Worm (Caenorhabditis elegans) whole organism, L4 larva: Measurements from ENCODE around the gene tnt-3.
A peak's percentile ranks its signal among the peaks of the same experiment; 100 is the strongest.

Source experiments
- F10B5.3 ChIP-seq: sonication (generic microtip); optimal IDR thresholded peaks from 2 replicates; lab custom pipeline; 2016; ENCODE audit warnings: mild to moderate bottlenecking, missing genetic modification characterization, missing compliant biosample characterization
- F26F4.8 ChIP-seq: fragments of 200-800 bp; sonication (Bioruptor generic); conservative IDR thresholded peaks from 2 replicates; pipeline ENCODE4 v1.3.6; 2022; ENCODE audit warnings: missing genetic modification characterization, missing compliant biosample characterization
- F44E2.7 ChIP-seq: fragments of 200-800 bp; sonication (Bioruptor generic); IDR thresholded peaks from 2 replicates; pipeline ENCODE4 v2.1.2; 2022; ENCODE audit warnings: missing genetic modification characterization, missing compliant biosample characterization
- R02D3.7 ChIP-seq: fragments of 150-350 bp; sonication (generic microtip); optimal IDR thresholded peaks from 3 replicates; lab custom pipeline; 2014; ENCODE audit warnings: missing biosample characterization, missing genetic modification characterization
- T26A8.4 ChIP-seq: fragments of 200-800 bp; sonication (Bioruptor generic); IDR thresholded peaks from 2 replicates; pipeline ENCODE4 v1.3.6; 2022; ENCODE audit warnings: missing genetic modification characterization, missing compliant biosample characterization
- Y105C5A.15 ChIP-seq: fragments of 200-800 bp; sonication (Bioruptor generic); IDR thresholded peaks from 2 replicates; pipeline ENCODE4 v1.3.6; 2022; ENCODE audit warnings: missing genetic modification characterization, missing compliant biosample characterization
- Y48G9A.11 ChIP-seq: fragments of 200-800 bp; sonication (Bioruptor generic); IDR thresholded peaks from 2 replicates; pipeline ENCODE4 v1.3.6; 2022; ENCODE audit warnings: missing genetic modification reagents, missing genetic modification characterization, missing compliant biosample characterization
- Y5F2A.4 ChIP-seq: fragments of 200-800 bp; sonication (Bioruptor generic); optimal IDR thresholded peaks from 2 replicates; lab custom pipeline; 2018; ENCODE audit warnings: mild to moderate bottlenecking, missing genetic modification characterization, missing compliant biosample characterization
- aha-1 ChIP-seq: fragments of 150-350 bp; peaks from one replicate; lab custom pipeline; 2014; ENCODE audit warnings: missing biosample characterization, missing genetic modification characterization
- ceh-82 ChIP-seq: sonication (generic microtip); optimal IDR thresholded peaks from 2 replicates; lab custom pipeline; 2017; ENCODE audit warnings: missing biosample characterization, missing genetic modification characterization
- ces-1 ChIP-seq: fragments of 150-350 bp; sonication (generic microtip); optimal IDR thresholded peaks from 4 replicates; lab custom pipeline; 2014; ENCODE audit warnings: missing biosample characterization, missing genetic modification reagents, missing genetic modification characterization
- ctbp-1 ChIP-seq: fragments of 200-800 bp; sonication (Bioruptor generic); IDR thresholded peaks from 2 replicates; pipeline ENCODE4 v1.3.6; 2022; ENCODE audit warnings: missing genetic modification reagents, missing genetic modification characterization, missing compliant biosample characterization
- daf-12 ChIP-seq: fragments of 150-350 bp; optimal IDR thresholded peaks from 2 replicates; lab custom pipeline; 2014; ENCODE audit warnings: missing biosample characterization, missing genetic modification reagents, missing genetic modification characterization
- daf-16 ChIP-seq, 3 experiments: sonication (generic microtip); optimal IDR thresholded peaks; 2 replicates each; lab custom pipeline; 2016 to 2017; ENCODE audit warnings: missing genetic modification characterization in 3 of 3, missing genetic modification reagents in 3 of 3, mild to moderate bottlenecking in 2 of 3, missing compliant biosample characterization in 2 of 3, missing biosample characterization in 1 of 3, moderate library complexity in 1 of 3
- dmd-6 ChIP-seq: fragments of 200-800 bp; sonication (Bioruptor generic); IDR thresholded peaks from 2 replicates; pipeline ENCODE4 v1.3.6; 2022; ENCODE audit warnings: missing genetic modification reagents, missing genetic modification characterization, missing compliant biosample characterization
- dmd-8 ChIP-seq: fragments of 200-800 bp; sonication (Bioruptor generic); IDR thresholded peaks from 2 replicates; pipeline ENCODE4 v1.3.6; 2022; ENCODE audit warnings: missing genetic modification characterization, missing compliant biosample characterization
- dmd-9 ChIP-seq: fragments of 200-800 bp; sonication (Bioruptor generic); IDR thresholded peaks from 2 replicates; pipeline ENCODE4 v1.3.6; 2022; ENCODE audit warnings: missing genetic modification reagents, missing genetic modification characterization, missing compliant biosample characterization
- fkh-10 ChIP-seq: fragments of 150-350 bp; optimal IDR thresholded peaks from 2 replicates; lab custom pipeline; 2014; ENCODE audit warnings: missing biosample characterization, missing genetic modification reagents, missing genetic modification characterization
- hlh-11 ChIP-seq: fragments of 200-800 bp; sonication (Bioruptor generic); optimal IDR thresholded peaks from 2 replicates; lab custom pipeline; 2018; ENCODE audit warnings: mild to moderate bottlenecking, missing genetic modification characterization, missing compliant biosample characterization
- hlh-30 ChIP-seq: sonication (generic microtip); optimal IDR thresholded peaks from 2 replicates; lab custom pipeline; 2017; ENCODE audit warnings: antibody characterized with exemption, mild to moderate bottlenecking, missing genetic modification characterization, missing compliant biosample characterization; ENCODE audit not compliant: insufficient read depth
- lin-1 ChIP-seq: fragments of 200-800 bp; sonication (Bioruptor generic); IDR thresholded peaks from 2 replicates; pipeline ENCODE4 v1.3.6; 2022; ENCODE audit warnings: missing genetic modification reagents, missing genetic modification characterization, missing compliant biosample characterization
- lin-13 ChIP-seq: fragments of 150-350 bp; optimal IDR thresholded peaks from 2 replicates; lab custom pipeline; 2014; ENCODE audit warnings: missing biosample characterization, missing genetic modification reagents, missing genetic modification characterization
- lsy-2 ChIP-seq, 2 experiments: fragments of 150-350 bp in 1 of 2; sonication (generic microtip) in 1 of 2; optimal IDR thresholded peaks; 2 replicates each; lab custom pipeline; 2014 to 2017; ENCODE audit warnings: missing biosample characterization in 2 of 2, missing genetic modification characterization in 2 of 2
- madf-5 ChIP-seq, 2 experiments: fragments of 200-800 bp; sonication (Bioruptor generic); IDR thresholded peaks; 2 replicates each; pipeline ENCODE4 v1.3.6; 2022; ENCODE audit warnings: missing compliant biosample characterization in 2 of 2, missing genetic modification characterization in 2 of 2
- mdl-1 ChIP-seq, 2 experiments: fragments of 150-350 bp in 1 of 2; sonication (generic microtip) in 1 of 2; optimal IDR thresholded peaks; 2 replicates each; lab custom pipeline; 2014 to 2017; ENCODE audit warnings: missing biosample characterization in 2 of 2, missing genetic modification characterization in 2 of 2
- mep-1 ChIP-seq: fragments of 150-350 bp; sonication (generic microtip); optimal IDR thresholded peaks from 3 replicates; lab custom pipeline; 2014; ENCODE audit warnings: missing biosample characterization, missing genetic modification characterization
- nhr-10 ChIP-seq: fragments of 150-350 bp; optimal IDR thresholded peaks from 2 replicates; lab custom pipeline; 2014; ENCODE audit warnings: missing biosample characterization, missing genetic modification characterization
- nhr-102 ChIP-seq: sonication (generic microtip); optimal IDR thresholded peaks from 2 replicates; lab custom pipeline; 2016; ENCODE audit warnings: mild to moderate bottlenecking, missing genetic modification characterization, moderate library complexity, missing compliant biosample characterization
- nhr-237 ChIP-seq: sonication (generic microtip); optimal IDR thresholded peaks from 2 replicates; lab custom pipeline; 2017; ENCODE audit warnings: missing biosample characterization, missing genetic modification characterization
- nhr-25 ChIP-seq: sonication (generic microtip); optimal IDR thresholded peaks from 2 replicates; lab custom pipeline; 2017; ENCODE audit warnings: missing genetic modification characterization, mild to moderate bottlenecking, missing compliant biosample characterization, antibody characterized with exemption, moderate library complexity, borderline replicate concordance; ENCODE audit not compliant: insufficient read depth
- nhr-28 ChIP-seq: fragments of 150-350 bp; optimal IDR thresholded peaks from 2 replicates; lab custom pipeline; 2014; ENCODE audit warnings: missing biosample characterization, missing genetic modification characterization
- nhr-41 ChIP-seq: fragments of 200-800 bp; sonication (Bioruptor generic); IDR thresholded peaks from 2 replicates; pipeline ENCODE4 v1.3.6; 2022; ENCODE audit warnings: missing genetic modification reagents, missing genetic modification characterization, missing compliant biosample characterization
- nhr-48 ChIP-seq: sonication (generic microtip); optimal IDR thresholded peaks from 2 replicates; lab custom pipeline; 2016; ENCODE audit warnings: mild to moderate bottlenecking, missing genetic modification characterization, missing compliant biosample characterization
- nhr-6 ChIP-seq: fragments of 150-350 bp; optimal IDR thresholded peaks from 2 replicates; lab custom pipeline; 2014; ENCODE audit warnings: missing biosample characterization, missing genetic modification characterization
- nhr-76 ChIP-seq: fragments of 150-350 bp; optimal IDR thresholded peaks from 2 replicates; lab custom pipeline; 2014; ENCODE audit warnings: missing biosample characterization, missing genetic modification characterization
- php-3 ChIP-seq: fragments of 200-800 bp; sonication (Bioruptor generic); IDR thresholded peaks from 2 replicates; pipeline ENCODE4 v1.3.6; 2022; ENCODE audit warnings: missing genetic modification reagents, missing genetic modification characterization, missing compliant biosample characterization
- rbr-2 ChIP-seq: sonication (generic microtip); optimal IDR thresholded peaks from 2 replicates; lab custom pipeline; 2016; ENCODE audit warnings: missing genotype, missing genetic modification characterization, missing compliant biosample characterization
- saeg-2 ChIP-seq: fragments of 200-800 bp; sonication (Bioruptor generic); IDR thresholded peaks from 2 replicates; pipeline ENCODE4 v1.3.6; 2022; ENCODE audit warnings: missing genetic modification reagents, missing genetic modification characterization, missing compliant biosample characterization
- unc-130 ChIP-seq: sonication (generic microtip); optimal IDR thresholded peaks from 2 replicates; lab custom pipeline; 2016; ENCODE audit warnings: missing genetic modification reagents, missing genetic modification characterization, missing compliant biosample characterization
- unc-39 ChIP-seq: sonication (generic microtip); optimal IDR thresholded peaks from 2 replicates; lab custom pipeline; 2017; ENCODE audit warnings: missing biosample characterization, missing genetic modification characterization
- unc-62 ChIP-seq, 3 experiments: fragments of 150-350 bp in 1 of 3; sonication (generic microtip); optimal IDR thresholded peaks in 2 of 3; peaks in 1 of 3; 1 replicate in 1 of 3; 2 replicates in 2 of 3; lab custom pipeline; 2014 to 2017; ENCODE audit warnings: missing biosample characterization in 3 of 3, missing genetic modification characterization in 3 of 3, missing genetic modification reagents in 3 of 3, missing genotype in 1 of 3
- vab-7 ChIP-seq: fragments of 200-800 bp; sonication (Bioruptor generic); IDR thresholded peaks from 2 replicates; pipeline ENCODE4 v1.3.6; 2022; ENCODE audit warnings: missing genetic modification reagents, missing genetic modification characterization, missing compliant biosample characterization
- zag-1 ChIP-seq: fragments of 150-350 bp; optimal IDR thresholded peaks from 2 replicates; lab custom pipeline; 2014; ENCODE audit warnings: missing biosample characterization, missing genetic modification characterization
- ztf-11 ChIP-seq: fragments of 150-350 bp; optimal IDR thresholded peaks from 2 replicates; lab custom pipeline; 2014; ENCODE audit warnings: missing biosample characterization, missing genetic modification characterization

The tnt-3 gene

ce11 chrX:7944999-7945398 lies at the start of gene tnt-3:
tnt-3 (minus strand) TSS chrX:7945099.
- no peak for TF ChIP-seq lin-13
- no peak for TF ChIP-seq php-3 (GFP tag; lab: Robert Waterston, UW)
- TF ChIP-seq rbr-2: no peak
- no peak for TF ChIP-seq nhr-41 (GFP tag; lab: Robert Waterston, UW)
- no peak for TF ChIP-seq lin-1
- no peak for TF ChIP-seq F10B5.3
- no peak for TF ChIP-seq Y5F2A.4
- TF ChIP-seq nhr-6: no peak
- TF ChIP-seq zag-1 (tag; lab: Kevin White, UChicago): no peak
- no peak for TF ChIP-seq nhr-28 (tag; lab: Kevin White, UChicago)
- TF ChIP-seq Y105C5A.15 (GFP tag; lab: Robert Waterston, UW): no peak
- TF ChIP-seq madf-5 (GFP tag; IDR thresholded peaks at IDR 0.05; lab: Robert Waterston, UW): no peak
- no peak for TF ChIP-seq vab-7
- no peak for TF ChIP-seq nhr-76
- no peak for TF ChIP-seq nhr-102 (tag; lab: Kevin White, UChicago)
- TF ChIP-seq dmd-9: no peak
- no peak for TF ChIP-seq ceh-82 (tag; lab: Kevin White, UChicago)

- TF ChIP-seq unc-62 (GFP tag; optimal IDR thresholded peaks at IDR 0.05 in 1 of 2; lab: Kevin White, UChicago) (peak in 1 of 2 experiments; percentile 92), unc-62 (tag; optimal IDR thresholded peaks at IDR 0.05; lab: Kevin White, UChicago) (no peak), nhr-10 (no peak), dmd-8 (GFP tag; lab: Robert Waterston, UW) (no peak), unc-130 (GFP tag; lab: Kevin White, UChicago) (no peak), mep-1 (tag; lab: Kevin White, UChicago) (no peak), aha-1 (tag; lab: Kevin White, UChicago) (no peak), ztf-11 (tag; lab: Kevin White, UChicago) (no peak), ces-1 (GFP tag; lab: Kevin White, UChicago) (no peak), hlh-30 (no peak)
These were observed 49.6 kb upstream of the tnt-3 start for ce11 chrX:7994486-7994885.

ce11 chrX:7992102-7992501 lies 47.2 kb upstream of the tnt-3 start:
- TF ChIP-seq ctbp-1 (GFP tag; lab: Robert Waterston, UW) (no peak), aha-1 (tag; lab: Kevin White, UChicago) (peak; percentile 83)

ce11 chrX:7990282-7990681 lies 45.4 kb upstream of the tnt-3 start:
- TF ChIP-seq nhr-25 (tag; lab: Kevin White, UChicago): peak; percentile 35
- no peak for TF ChIP-seq saeg-2 (GFP tag; lab: Robert Waterston, UW)
- TF ChIP-seq mdl-1 (tag; optimal IDR thresholded peaks at IDR 0.05; lab: Kevin White, UChicago): peak in 1 of 2 experiments; percentile 50
- TF ChIP-seq mep-1 (tag; lab: Kevin White, UChicago): peak; percentile 21
- TF ChIP-seq nhr-48 (tag; lab: Kevin White, UChicago): peak; percentile 60
- peak; percentile 54; the same call in 1 of the 2 replicates for TF ChIP-seq dmd-6 (GFP tag; lab: Robert Waterston, UW)
- TF ChIP-seq hlh-11 (tag; lab: Kevin White, UChicago): peak; percentile 36
- peak; percentile 20 for TF ChIP-seq hlh-30
- TF ChIP-seq nhr-10: peak; percentile 76
- peak; percentile 52 for TF ChIP-seq aha-1 (tag; lab: Kevin White, UChicago)
- TF ChIP-seq lin-1: no peak
- TF ChIP-seq nhr-76: peak; percentile 45
- no peak for TF ChIP-seq unc-39 (tag; lab: Kevin White, UChicago)
- TF ChIP-seq lin-13: no peak
- no peak for TF ChIP-seq nhr-237 (tag; lab: Kevin White, UChicago)
- TF ChIP-seq, all 104 proteins: peak for 10

- TF ChIP-seq fkh-10 (GFP tag; lab: Kevin White, UChicago): no peak
- TF ChIP-seq nhr-25 (tag; lab: Kevin White, UChicago): peak; percentile 60
- TF ChIP-seq unc-39 (tag; lab: Kevin White, UChicago): no peak
- TF ChIP-seq Y48G9A.11 (GFP tag; lab: Robert Waterston, UW): no peak
- no peak for TF ChIP-seq F26F4.8 (GFP tag; lab: Robert Waterston, UW)
- no peak for TF ChIP-seq madf-5 (GFP tag; IDR thresholded peaks at IDR 0.05; lab: Robert Waterston, UW)
- no peak for TF ChIP-seq daf-16 (GFP tag; optimal IDR thresholded peaks at IDR 0.05; lab: Kevin White, UChicago)
- no peak for TF ChIP-seq daf-16 (tag; optimal IDR thresholded peaks at IDR 0.05; lab: Kevin White, UChicago)
- no peak for TF ChIP-seq R02D3.7 (tag; lab: Kevin White, UChicago)
- no peak for TF ChIP-seq F44E2.7 (GFP tag; lab: Robert Waterston, UW)
- TF ChIP-seq ztf-11 (tag; lab: Kevin White, UChicago): no peak
- no peak for TF ChIP-seq ces-1 (GFP tag; lab: Kevin White, UChicago)
- peak; percentile 73 for TF ChIP-seq T26A8.4 (GFP tag; lab: Robert Waterston, UW)
- 0 out of 2 replicates have a peak, but pooled peaks have one; percentile 10 for TF ChIP-seq dmd-6 (GFP tag; lab: Robert Waterston, UW)
- no peak for TF ChIP-seq hlh-30
- no peak for TF ChIP-seq lsy-2 (tag; optimal IDR thresholded peaks at IDR 0.05; lab: Kevin White, UChicago)
- no peak for TF ChIP-seq daf-12
These were observed 44.3 kb upstream of the tnt-3 start for ce11 chrX:7989155-7989554.
